Fruit fly (Drosophila melanogaster) whole organism, embryonic: Measurements from ENCODE around the gene CG42827.

Experiments
- Antp ChIP-seq: fragments of 200-800 bp; sonication (Bioruptor generic); optimal IDR thresholded peaks from 3 replicates; lab custom pipeline; 2016; ENCODE audit warnings: missing biosample characterization, missing genetic modification characterization
- Atf6 ChIP-seq: fragments of 200-800 bp; sonication (Bioruptor generic); IDR thresholded peaks from 2 replicates; pipeline ENCODE4 v1.3.6; 2022; ENCODE audit warnings: missing biosample characterization, missing genetic modification characterization
- Blimp-1 ChIP-seq: fragments of 200-800 bp; sonication (Bioruptor generic); optimal IDR thresholded peaks from 3 replicates; lab custom pipeline; 2018; ENCODE audit warnings: missing biosample characterization, missing genetic modification characterization, mild to moderate bottlenecking, moderate library complexity, missing genetic modification reagents
- CG10431 ChIP-seq: fragments of 200-800 bp; sonication (Bioruptor generic); optimal IDR thresholded peaks from 3 replicates; lab custom pipeline; 2018; ENCODE audit warnings: missing biosample characterization, mild to moderate bottlenecking, missing genetic modification characterization
- CG12769 ChIP-seq: fragments of 200-800 bp; sonication (Bioruptor generic); optimal IDR thresholded peaks from 2 replicates; lab custom pipeline; 2019; ENCODE audit warnings: missing biosample characterization, mild to moderate bottlenecking, missing genetic modification characterization, moderate library complexity
- CG14441 ChIP-seq: fragments of 200-800 bp; sonication (Bioruptor generic); IDR thresholded peaks from 2 replicates; pipeline ENCODE4 v1.3.6; 2022; ENCODE audit warnings: missing biosample characterization, missing genetic modification characterization
- CG14860 ChIP-seq: fragments of 200-800 bp; sonication (Bioruptor generic); IDR thresholded peaks from 3 replicates; pipeline ENCODE4 v1.3.6; 2022; ENCODE audit warnings: missing biosample characterization, missing genetic modification characterization; ENCODE audit not compliant: partially characterized antibody
- CG15073 ChIP-seq: fragments of 200-800 bp; sonication (Bioruptor generic); optimal IDR thresholded peaks from 2 replicates; lab custom pipeline; 2016; ENCODE audit warnings: missing biosample characterization, missing genetic modification characterization
- CG15696 ChIP-seq: fragments of 200-800 bp; sonication (Bioruptor generic); optimal IDR thresholded peaks from 2 replicates; lab custom pipeline; 2019; ENCODE audit warnings: missing biosample characterization, mild to moderate bottlenecking, missing genetic modification characterization, moderate library complexity
- CG1603 ChIP-seq: fragments of 200-800 bp; sonication (Bioruptor generic); optimal IDR thresholded peaks from 2 replicates; lab custom pipeline; 2019; ENCODE audit warnings: missing biosample characterization, mild to moderate bottlenecking, missing genetic modification characterization, moderate library complexity
- CG1832 ChIP-seq: fragments of 200-800 bp; sonication (Bioruptor generic); optimal IDR thresholded peaks from 2 replicates; lab custom pipeline; 2017; ENCODE audit warnings: missing biosample characterization, mild to moderate bottlenecking, missing genetic modification characterization, inconsistent platforms
- CG3163 ChIP-seq: fragments of 200-800 bp; sonication (Bioruptor generic); optimal IDR thresholded peaks from 3 replicates; lab custom pipeline; 2016; ENCODE audit warnings: missing biosample characterization, missing genetic modification characterization
- CG32532 ChIP-seq: fragments of 200-800 bp; sonication (Bioruptor generic); IDR thresholded peaks from 2 replicates; pipeline ENCODE4 v1.3.6; 2022; ENCODE audit warnings: missing biosample characterization, missing genetic modification characterization
- CG4617 ChIP-seq: fragments of 200-800 bp; sonication (Bioruptor generic); optimal IDR thresholded peaks from 3 replicates; lab custom pipeline; 2016; ENCODE audit warnings: missing biosample characterization, missing genetic modification characterization, borderline replicate concordance
- CG5180 ChIP-seq: fragments of 200-800 bp; sonication (Bioruptor generic); optimal IDR thresholded peaks from 3 replicates; lab custom pipeline; 2017; ENCODE audit warnings: missing biosample characterization, missing genetic modification characterization, mild to moderate bottlenecking, moderate library complexity, missing genetic modification reagents
- CG6175 ChIP-seq: fragments of 200-800 bp; sonication (Bioruptor generic); IDR thresholded peaks from 3 replicates; pipeline ENCODE4 v1.3.6; 2022; ENCODE audit warnings: missing biosample characterization, missing genetic modification characterization
- CG7372 ChIP-seq: fragments of 200-800 bp; sonication (Bioruptor generic); IDR thresholded peaks from 2 replicates; pipeline ENCODE4 v1.3.6; 2022; ENCODE audit warnings: missing biosample characterization, missing genetic modification characterization
- CG7556 ChIP-seq: fragments of 200-800 bp; sonication (Bioruptor generic); optimal IDR thresholded peaks from 2 replicates; lab custom pipeline; 2017; ENCODE audit warnings: missing biosample characterization, mild to moderate bottlenecking, missing genetic modification characterization
- CG7786 ChIP-seq: fragments of 200-800 bp; sonication (Bioruptor generic); optimal IDR thresholded peaks from 2 replicates; lab custom pipeline; 2016; ENCODE audit warnings: missing biosample characterization, missing genetic modification characterization
- CG7839 ChIP-seq: fragments of 200-800 bp; sonication (Bioruptor generic); optimal IDR thresholded peaks from 3 replicates; lab custom pipeline; 2018; ENCODE audit warnings: missing biosample characterization, mild to moderate bottlenecking, missing genetic modification characterization, moderate library complexity
- CG8281 ChIP-seq: fragments of 200-800 bp; sonication (Bioruptor generic); optimal IDR thresholded peaks from 2 replicates; lab custom pipeline; 2018; ENCODE audit warnings: missing biosample characterization, mild to moderate bottlenecking, missing genetic modification characterization, moderate library complexity
- CG8359 ChIP-seq: fragments of 200-800 bp; sonication (Bioruptor generic); optimal IDR thresholded peaks from 2 replicates; lab custom pipeline; 2017; ENCODE audit warnings: missing biosample characterization, mild to moderate bottlenecking, missing genetic modification characterization, borderline replicate concordance
- Camta ChIP-seq: fragments of 200-800 bp; sonication (Bioruptor generic); optimal IDR thresholded peaks from 2 replicates; lab custom pipeline; 2016; ENCODE audit warnings: missing biosample characterization, missing genetic modification characterization
- D19A ChIP-seq: fragments of 200-800 bp; optimal IDR thresholded peaks from 3 replicates; lab custom pipeline; 2019; ENCODE audit warnings: missing biosample characterization, mild to moderate bottlenecking, missing genetic modification characterization, moderate library complexity
- Dbx ChIP-seq: fragments of 200-800 bp; sonication (Bioruptor generic); IDR thresholded peaks from 3 replicates; pipeline ENCODE4 v1.3.6; 2022; ENCODE audit warnings: missing biosample characterization, missing genetic modification characterization
- Deaf1 ChIP-seq: fragments of 200-800 bp; optimal IDR thresholded peaks from 3 replicates; lab custom pipeline; 2019; ENCODE audit warnings: missing biosample characterization, mild to moderate bottlenecking, missing genetic modification characterization, moderate library complexity
- Ets65A ChIP-seq: fragments of 200-800 bp; sonication (Bioruptor generic); peaks from one replicate; lab custom pipeline; 2016; ENCODE audit warnings: missing biosample characterization, missing genetic modification characterization
- Fer3 ChIP-seq: fragments of 200-800 bp; sonication (Bioruptor generic); optimal IDR thresholded peaks from 2 replicates; lab custom pipeline; 2018; ENCODE audit warnings: missing biosample characterization, mild to moderate bottlenecking, missing genetic modification characterization, moderate library complexity
- HLH4C ChIP-seq: fragments of 200-800 bp; sonication (Bioruptor generic); IDR thresholded peaks from 3 replicates; pipeline ENCODE4 v1.3.6; 2022; ENCODE audit warnings: missing biosample characterization, missing genetic modification characterization; ENCODE audit not compliant: partially characterized antibody
- Oli ChIP-seq: fragments of 200-800 bp; sonication (Bioruptor generic); optimal IDR thresholded peaks from 2 replicates; lab custom pipeline; 2018; ENCODE audit warnings: missing biosample characterization, mild to moderate bottlenecking, missing genetic modification characterization, moderate library complexity
- Optix ChIP-seq: fragments of 200-800 bp; sonication (Bioruptor generic); IDR thresholded peaks from 3 replicates; pipeline ENCODE4 v1.3.6; 2022; ENCODE audit warnings: missing biosample characterization, missing genetic modification characterization
- Sry-β ChIP-seq: fragments of 200-800 bp; sonication (Bioruptor generic); optimal IDR thresholded peaks from 2 replicates; lab custom pipeline; 2018; ENCODE audit warnings: missing biosample characterization, mild to moderate bottlenecking, missing genetic modification characterization, moderate library complexity
- ara ChIP-seq: fragments of 200-800 bp; sonication (Bioruptor generic); IDR thresholded peaks from 2 replicates; pipeline ENCODE4 v1.3.6; 2022; ENCODE audit warnings: missing biosample characterization, missing genetic modification characterization
- cad ChIP-seq: fragments of >200 bp; optimal IDR thresholded peaks from 2 replicates; lab custom pipeline; 2017; ENCODE audit warnings: missing biosample characterization, missing genetic modification characterization
- cato ChIP-seq: fragments of 200-800 bp; sonication (Bioruptor generic); optimal IDR thresholded peaks from 2 replicates; lab custom pipeline; 2016; ENCODE audit warnings: missing biosample characterization, missing genetic modification characterization, borderline replicate concordance
- crol ChIP-seq: fragments of 200-800 bp; sonication (Bioruptor generic); IDR thresholded peaks from 2 replicates; pipeline ENCODE4 v1.3.6; 2022; ENCODE audit warnings: missing biosample characterization, missing genetic modification characterization
- da ChIP-seq: fragments of 200-800 bp; sonication (Bioruptor generic); optimal IDR thresholded peaks from 2 replicates; lab custom pipeline; 2016; ENCODE audit warnings: missing biosample characterization, missing genetic modification characterization
- eve ChIP-seq, 2 experiments: fragments of >200 bp; optimal IDR thresholded peaks; 2 replicates each; lab custom pipeline; 2017; ENCODE audit warnings: missing biosample characterization in 2 of 2, missing genetic modification characterization in 2 of 2
- eyg ChIP-seq: fragments of 200-800 bp; sonication (Bioruptor generic); optimal IDR thresholded peaks from 3 replicates; lab custom pipeline; 2016; ENCODE audit warnings: missing biosample characterization, missing genetic modification characterization
- gcm ChIP-seq: fragments of 200-800 bp; sonication (Bioruptor generic); optimal IDR thresholded peaks from 2 replicates; lab custom pipeline; 2019; ENCODE audit warnings: missing biosample characterization, mild to moderate bottlenecking, missing genetic modification characterization, moderate library complexity
- gsb ChIP-seq: fragments of 200-800 bp; sonication (Bioruptor generic); IDR thresholded peaks from 2 replicates; pipeline ENCODE4 v1.3.6; 2022; ENCODE audit warnings: missing biosample characterization, missing genetic modification characterization
- insv ChIP-seq, 2 experiments: fragments of 200-800 bp; sonication (Bioruptor generic); optimal IDR thresholded peaks; 3 replicates each; lab custom pipeline; 2016 to 2018; ENCODE audit warnings: missing biosample characterization in 2 of 2, missing genetic modification characterization in 2 of 2
- inv ChIP-seq: fragments of 200-800 bp; sonication (Bioruptor generic); IDR thresholded peaks from 2 replicates; pipeline ENCODE4 v1.3.6; 2022; ENCODE audit warnings: missing biosample characterization, missing genetic modification characterization; ENCODE audit not compliant: partially characterized antibody
- pan ChIP-seq, 4 experiments: fragments of >200 bp in 3 of 4; fragments of 200-800 bp in 1 of 4; sonication (Bioruptor generic) in 1 of 4; optimal IDR thresholded peaks in 3 of 4; IDR thresholded peaks in 1 of 4; 2 replicates each; pipeline versions ENCODE4 v1.3.6 to Lab custom; 2017 to 2022; ENCODE audit warnings: missing biosample characterization in 2 of 4, missing genetic modification characterization in 2 of 4, mixed read lengths in 1 of 4
- prd ChIP-seq, 3 experiments: fragments of >200 bp in 2 of 3; fragments of 200-800 bp in 1 of 3; sonication (Bioruptor generic) in 1 of 3; optimal IDR thresholded peaks in 2 of 3; IDR thresholded peaks in 1 of 3; 2 replicates in 2 of 3; 3 replicates in 1 of 3; pipeline versions ENCODE4 v1.3.6 to Lab custom; 2017 to 2022; ENCODE audit warnings: missing biosample characterization in 1 of 3, missing genetic modification characterization in 1 of 3
- pum ChIP-seq: fragments of 200-800 bp; sonication (Bioruptor generic); optimal IDR thresholded peaks from 2 replicates; lab custom pipeline; 2016; ENCODE audit warnings: missing biosample characterization, missing genetic modification characterization
- sens ChIP-seq: fragments of 200-800 bp; sonication (Bioruptor generic); peaks from one replicate; lab custom pipeline; 2016; ENCODE audit warnings: missing biosample characterization, missing genetic modification characterization
- sima ChIP-seq: fragments of 200-800 bp; sonication (Bioruptor generic); optimal IDR thresholded peaks from 2 replicates; lab custom pipeline; 2016; ENCODE audit warnings: missing biosample characterization, missing genetic modification characterization
- ssp ChIP-seq: fragments of 200-800 bp; sonication (Bioruptor generic); IDR thresholded peaks from 2 replicates; pipeline ENCODE4 v1.3.6; 2022; ENCODE audit warnings: missing biosample characterization, missing genetic modification characterization

The CG42827 gene

DNA sequence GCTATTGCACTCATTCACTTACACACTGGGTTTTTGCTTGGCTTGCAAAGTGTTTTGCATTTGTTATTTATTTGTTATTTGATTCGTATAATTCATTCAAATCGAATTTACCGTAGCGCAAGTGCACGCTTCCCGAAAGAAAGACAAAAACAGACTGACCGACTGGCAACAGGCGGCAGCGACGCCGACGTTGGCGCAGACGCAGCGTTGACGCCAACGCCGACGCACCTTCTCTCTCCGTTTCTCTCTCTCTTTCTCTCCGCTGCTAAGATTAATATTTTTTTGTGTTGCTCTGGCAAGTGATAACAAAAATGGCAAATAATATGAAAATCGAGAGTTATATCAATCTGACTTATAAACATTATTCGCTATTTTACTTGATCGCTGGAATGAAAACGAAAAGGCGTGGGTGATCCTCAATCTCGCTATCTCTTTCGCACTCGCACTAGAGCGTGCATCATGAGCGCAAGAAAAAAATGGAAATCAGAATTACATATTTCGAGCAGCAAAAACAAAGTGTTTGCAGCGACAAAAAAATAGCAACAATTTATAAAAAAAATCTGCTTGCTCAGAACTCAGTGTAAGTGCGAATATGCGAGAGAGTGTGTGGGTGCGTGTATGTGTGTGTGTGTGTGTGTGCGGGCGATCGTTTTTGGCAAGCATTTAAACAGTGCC is 26.6 kb upstream of the CG42827 start, which contains the start of gene pnt:
pnt (minus strand) TSS at position 161 of the 675 bp plus-strand sequence.
- TF ChIP-seq Optix (GFP tag; lab: Robert Waterston, UW) (no peak), CG15073 (GFP tag; lab: Kevin White, UChicago) (no peak), CG1832 (GFP tag; lab: Kevin White, UChicago) (peak; percentile 34), Deaf1 (tag; lab: Kevin White, UChicago) (no peak), pan (optimal IDR thresholded peaks at IDR 0.05; lab: Kevin White, UChicago) (no peak), pan (GFP tag; optimal IDR thresholded peaks at IDR 0.05 in 1 of 2, IDR thresholded peaks at IDR 0.05 in 1 of 2) (no peak), CG14441 (0 out of 2 replicates have a peak, but pooled peaks have one; percentile 17), eve (GFP tag; optimal IDR thresholded peaks at IDR 0.05; lab: Kevin White, UChicago) (no peak), ara (GFP tag; lab: Robert Waterston, UW) (no peak), Camta (GFP tag; lab: Kevin White, UChicago) (no peak), crol (GFP tag; lab: Robert Waterston, UW) (no peak), cad (peak; percentile 45), Dbx (GFP tag; lab: Robert Waterston, UW) (no peak), CG3163 (no peak), da (GFP tag; lab: Kevin White, UChicago) (no peak), Sry-β (GFP tag; lab: Kevin White, UChicago) (no peak), Antp (GFP tag; lab: Kevin White, UChicago) (no peak), gcm (GFP tag; lab: Kevin White, UChicago) (no peak), cato (GFP tag; lab: Kevin White, UChicago) (no peak), prd (optimal IDR thresholded peaks at IDR 0.05; lab: Kevin White, UChicago) (no peak), prd (GFP tag; IDR thresholded peaks at IDR 0.05; lab: Robert Waterston, UW) (0 out of 3 replicates have a peak, but pooled peaks have one; percentile 4), inv (GFP tag; lab: Robert Waterston, UW) (no peak), ssp (GFP tag; lab: Robert Waterston, UW) (no peak), CG7839 (tag; lab: Kevin White, UChicago) (no peak), CG5180 (GFP tag; lab: Kevin White, UChicago) (no peak), CG14860 (no peak), eyg (GFP tag; lab: Kevin White, UChicago) (no peak), insv (GFP tag; optimal IDR thresholded peaks at IDR 0.05; lab: Kevin White, UChicago) (no peak), Atf6 (GFP tag; lab: Robert Waterston, UW) (no peak), CG7372 (GFP tag; lab: Robert Waterston, UW) (no peak), CG12769 (tag; lab: Kevin White, UChicago) (peak; percentile 4), CG32532 (GFP tag; lab: Robert Waterston, UW) (peak; percentile 19; the same call in 1 of the 2 replicates), sima (no peak), HLH4C (GFP tag; lab: Robert Waterston, UW) (no peak), D19A (tag; lab: Kevin White, UChicago) (peak; percentile 31), pum (GFP tag; lab: Kevin White, UChicago) (no peak), Blimp-1 (GFP tag; lab: Kevin White, UChicago) (peak; percentile 37), CG4617 (GFP tag; lab: Kevin White, UChicago) (no peak), sens (GFP tag; lab: Kevin White, UChicago) (peak; percentile 78), gsb (GFP tag; lab: Robert Waterston, UW) (no peak), CG8359 (GFP tag; lab: Kevin White, UChicago) (no peak), CG8281 (no peak), Ets65A (no peak), Fer3 (no peak), CG6175 (GFP tag; lab: Robert Waterston, UW) (no peak), CG1603 (tag; lab: Kevin White, UChicago) (no peak), CG15696 (tag; lab: Kevin White, UChicago) (no peak), CG10431 (no peak), Oli (no peak), CG7786 (no peak), CG7556 (GFP tag; lab: Kevin White, UChicago) (no peak)
